Fruit fly (Drosophila melanogaster): ENCODE measurements around the gene dsh.

dm6 chrX:11359081-11359481 is 3.4 kb downstream of the dsh start, which contains the start of gene Pa1:
- TF ChIP-seq CG7372 (GFP tag; IDR thresholded peaks at IDR 0.05) (no peak), bab2 (GFP tag; optimal IDR thresholded peaks at IDR 0.05) (no peak), CG5245 (GFP tag; optimal IDR thresholded peaks at IDR 0.05) (no peak), gem (tag; optimal IDR thresholded peaks at IDR 0.05) (no peak), NC2α (GFP tag; optimal IDR thresholded peaks at IDR 0.05) (no peak), Eip74EF (GFP tag; optimal IDR thresholded peaks at IDR 0.05) (no peak), CoRest (tag; optimal IDR thresholded peaks at IDR 0.05) (no peak), ro (GFP tag; IDR thresholded peaks at IDR 0.05) (no peak), BEAF-32 (GFP tag; optimal IDR thresholded peaks at IDR 0.05) (peak; percentile 62)

Measured in whole organism, embryonic.